Worm (Caenorhabditis elegans) whole organism, L4 larva: ENCODE measurements around the gene ZK287.1.

Experiments
- F49E8.2 ChIP-seq: sonication (generic microtip); optimal IDR thresholded peaks from 2 replicates; lab custom pipeline; 2016; ENCODE audit warnings: missing compliant biosample characterization, mild to moderate bottlenecking, missing genetic modification characterization, borderline replicate concordance
- ceh-44 ChIP-seq: fragments of 200-800 bp; sonication (Bioruptor generic); IDR thresholded peaks from 2 replicates; pipeline ENCODE4 v1.3.6; 2022; ENCODE audit warnings: missing genetic modification reagents, missing genetic modification characterization, missing compliant biosample characterization
- daf-12 ChIP-seq: fragments of 150-350 bp; optimal IDR thresholded peaks from 2 replicates; lab custom pipeline; 2014; ENCODE audit warnings: missing biosample characterization, missing genetic modification reagents, missing genetic modification characterization
- duxl-1 ChIP-seq: sonication (generic microtip); optimal IDR thresholded peaks from 2 replicates; lab custom pipeline; 2016; ENCODE audit warnings: mild to moderate bottlenecking, missing genetic modification characterization, moderate library complexity, missing compliant biosample characterization; ENCODE audit not compliant: poor library complexity
- egl-27 ChIP-seq: sonication (generic microtip); optimal IDR thresholded peaks from 3 replicates; lab custom pipeline; 2017; ENCODE audit warnings: missing biosample characterization, missing genetic modification reagents, missing genetic modification characterization
- lin-13 ChIP-seq: fragments of 150-350 bp; optimal IDR thresholded peaks from 2 replicates; lab custom pipeline; 2014; ENCODE audit warnings: missing biosample characterization, missing genetic modification reagents, missing genetic modification characterization
- lsy-2 ChIP-seq, 2 experiments: fragments of 150-350 bp in 1 of 2; sonication (generic microtip) in 1 of 2; optimal IDR thresholded peaks; 2 replicates each; lab custom pipeline; 2014 to 2017; ENCODE audit warnings: missing biosample characterization in 2 of 2, missing genetic modification characterization in 2 of 2
- mdl-1 ChIP-seq, 2 experiments: fragments of 150-350 bp in 1 of 2; sonication (generic microtip) in 1 of 2; optimal IDR thresholded peaks; 2 replicates each; lab custom pipeline; 2014 to 2017; ENCODE audit warnings: missing biosample characterization in 2 of 2, missing genetic modification characterization in 2 of 2
- pqm-1 ChIP-seq: sonication (generic microtip); optimal IDR thresholded peaks from 2 replicates; lab custom pipeline; 2017; ENCODE audit warnings: missing biosample characterization, missing genetic modification characterization
- snpc-4 ChIP-seq: fragments of 150-350 bp; optimal IDR thresholded peaks from 2 replicates; lab custom pipeline; 2014; ENCODE audit warnings: missing biosample characterization, missing genetic modification characterization
- unc-62 ChIP-seq, 3 experiments: fragments of 150-350 bp in 1 of 3; sonication (generic microtip); optimal IDR thresholded peaks in 2 of 3; peaks in 1 of 3; 1 replicate in 1 of 3; 2 replicates in 2 of 3; lab custom pipeline; 2014 to 2017; ENCODE audit warnings: missing biosample characterization in 3 of 3, missing genetic modification characterization in 3 of 3, missing genetic modification reagents in 3 of 3, missing genotype in 1 of 3
- zag-1 ChIP-seq: fragments of 150-350 bp; optimal IDR thresholded peaks from 2 replicates; lab custom pipeline; 2014; ENCODE audit warnings: missing biosample characterization, missing genetic modification characterization
- zip-2 ChIP-seq: fragments of 150-350 bp; optimal IDR thresholded peaks from 2 replicates; lab custom pipeline; 2014; ENCODE audit warnings: missing biosample characterization, missing genetic modification characterization
- ztf-11 ChIP-seq: fragments of 150-350 bp; optimal IDR thresholded peaks from 2 replicates; lab custom pipeline; 2014; ENCODE audit warnings: missing biosample characterization, missing genetic modification characterization

- TF ChIP-seq snpc-4 (tag; lab: Kevin White, UChicago) (no peak), daf-12 (tag; lab: Kevin White, UChicago) (no peak), mdl-1 (tag; optimal IDR thresholded peaks at IDR 0.05; lab: Kevin White, UChicago) (no peak), lin-13 (GFP tag; lab: Kevin White, UChicago) (no peak), ztf-11 (no peak), lsy-2 (tag; optimal IDR thresholded peaks at IDR 0.05; lab: Kevin White, UChicago) (no peak), pqm-1 (no peak), F49E8.2 (tag; lab: Kevin White, UChicago) (no peak), egl-27 (no peak), duxl-1 (tag; lab: Kevin White, UChicago) (no peak), zip-2 (tag; lab: Kevin White, UChicago) (no peak), ceh-44 (no peak), unc-62 (GFP tag; optimal IDR thresholded peaks at IDR 0.05 in 1 of 2; lab: Kevin White, UChicago) (peak in 1 of 2 experiments; percentile 95), unc-62 (tag; optimal IDR thresholded peaks at IDR 0.05; lab: Kevin White, UChicago) (no peak), zag-1 (tag; lab: Kevin White, UChicago) (no peak)
Measured at ce11 chrV:9621437-9621836, 45.1 kb upstream of the ZK287.1 start.
